Worm (Caenorhabditis elegans) whole organism, late embryonic: ENCODE results near the gene C05C10.2.

Source experiments
- ceh-19 ChIP-seq: fragments of 200-800 bp; sonication (Bioruptor generic); optimal IDR thresholded peaks from 2 replicates; lab custom pipeline; 2018; ENCODE audit warnings: mild to moderate bottlenecking, missing genetic modification characterization, missing compliant biosample characterization
- lim-6 ChIP-seq: sonication (generic microtip); optimal IDR thresholded peaks from 2 replicates; lab custom pipeline; 2016; ENCODE audit warnings: missing genetic modification characterization, missing compliant biosample characterization
- nfya-1 ChIP-seq: sonication (generic microtip); optimal IDR thresholded peaks from 2 replicates; lab custom pipeline; 2017; ENCODE audit warnings: missing genetic modification characterization, mild to moderate bottlenecking, missing compliant biosample characterization, antibody characterized with exemption, moderate library complexity
- unc-55 ChIP-seq: sonication (generic microtip); optimal IDR thresholded peaks from 2 replicates; lab custom pipeline; 2017; ENCODE audit warnings: missing biosample characterization, missing genetic modification reagents, missing genetic modification characterization

ce11 chrII:9954885-9955284 is 32.9 kb downstream of the C05C10.2 start, which contains the start of gene egl-43:
- TF ChIP-seq ceh-19 (GFP tag; lab: Kevin White, UChicago) = no peak
- no peak for TF ChIP-seq lim-6
- no peak for TF ChIP-seq nfya-1 (tag; lab: Kevin White, UChicago)
- no peak for TF ChIP-seq unc-55 (GFP tag; lab: Kevin White, UChicago)
